Fruit fly (Drosophila melanogaster) whole organism, embryonic: Measurements from ENCODE around the gene CG43339.

Source experiments
- BEAF-32 ChIP-seq: fragments of 200-800 bp; sonication (Bioruptor generic); optimal IDR thresholded peaks from 3 replicates; lab custom pipeline; 2017; ENCODE audit warnings: missing biosample characterization, missing genetic modification characterization, mild to moderate bottlenecking, moderate library complexity, missing genetic modification reagents
- Bgb ChIP-seq: fragments of 200-800 bp; sonication (Bioruptor generic); IDR thresholded peaks from 2 replicates; pipeline ENCODE4 v1.3.6; 2022; ENCODE audit warnings: missing biosample characterization, missing genetic modification characterization; ENCODE audit not compliant: partially characterized antibody
- CG14710 ChIP-seq: fragments of 200-800 bp; sonication (Bioruptor generic); optimal IDR thresholded peaks from 3 replicates; lab custom pipeline; 2019; ENCODE audit warnings: missing biosample characterization, mild to moderate bottlenecking, missing genetic modification characterization, moderate library complexity
- CG1603 ChIP-seq: fragments of 200-800 bp; sonication (Bioruptor generic); optimal IDR thresholded peaks from 2 replicates; lab custom pipeline; 2019; ENCODE audit warnings: missing biosample characterization, mild to moderate bottlenecking, missing genetic modification characterization, moderate library complexity
- CG16813 ChIP-seq: fragments of 200-800 bp; sonication (Bioruptor generic); IDR thresholded peaks from 3 replicates; pipeline ENCODE4 v1.3.6; 2022; ENCODE audit warnings: missing biosample characterization, missing genetic modification characterization; ENCODE audit not compliant: partially characterized antibody
- CG17385 ChIP-seq: fragments of 200-800 bp; sonication (Bioruptor generic); optimal IDR thresholded peaks from 3 replicates; lab custom pipeline; 2018; ENCODE audit warnings: missing biosample characterization, mild to moderate bottlenecking, missing genetic modification characterization
- CG2116 ChIP-seq: fragments of 200-800 bp; sonication (Bioruptor generic); optimal IDR thresholded peaks from 3 replicates; lab custom pipeline; 2018; ENCODE audit warnings: missing biosample characterization, mild to moderate bottlenecking, missing genetic modification characterization
- CG32772 ChIP-seq: fragments of 200-800 bp; sonication (Bioruptor generic); IDR thresholded peaks from 2 replicates; pipeline ENCODE4 v1.3.6; 2022; ENCODE audit warnings: missing biosample characterization, missing genetic modification characterization
- CG34224 ChIP-seq: fragments of 200-800 bp; sonication (Bioruptor generic); IDR thresholded peaks from 3 replicates; pipeline ENCODE4 v1.3.6; 2022; ENCODE audit warnings: missing biosample characterization, missing genetic modification characterization; ENCODE audit not compliant: partially characterized antibody
- CG42726 ChIP-seq: fragments of 200-800 bp; sonication (Bioruptor generic); IDR thresholded peaks from 2 replicates; pipeline ENCODE4 v1.3.6; 2022; ENCODE audit warnings: missing biosample characterization, missing genetic modification characterization; ENCODE audit not compliant: partially characterized antibody
- CG5180 ChIP-seq: fragments of 200-800 bp; sonication (Bioruptor generic); optimal IDR thresholded peaks from 3 replicates; lab custom pipeline; 2017; ENCODE audit warnings: missing biosample characterization, missing genetic modification characterization, mild to moderate bottlenecking, moderate library complexity, missing genetic modification reagents
- CG6765 ChIP-seq: fragments of 200-800 bp; sonication (Bioruptor generic); optimal IDR thresholded peaks from 3 replicates; lab custom pipeline; 2017; ENCODE audit warnings: missing biosample characterization, mild to moderate bottlenecking, missing genetic modification characterization
- CG6813 ChIP-seq: fragments of 200-800 bp; sonication (Bioruptor generic); optimal IDR thresholded peaks from 2 replicates; lab custom pipeline; 2017; ENCODE audit warnings: missing biosample characterization, missing genetic modification characterization, mild to moderate bottlenecking, moderate library complexity, missing genetic modification reagents
- CTCF ChIP-seq: fragments of 200-800 bp; sonication (Bioruptor generic); optimal IDR thresholded peaks from 2 replicates; lab custom pipeline; 2017; ENCODE audit warnings: missing biosample characterization, mild to moderate bottlenecking, missing genetic modification characterization, moderate library complexity
- Camta ChIP-seq: fragments of 200-800 bp; sonication (Bioruptor generic); optimal IDR thresholded peaks from 2 replicates; lab custom pipeline; 2016; ENCODE audit warnings: missing biosample characterization, missing genetic modification characterization
- Dip2 ChIP-seq: fragments of 200-800 bp; sonication (Bioruptor generic); IDR thresholded peaks from 2 replicates; pipeline ENCODE4 v1.3.6; 2022; ENCODE audit warnings: missing biosample characterization, missing genetic modification characterization
- Doc2 ChIP-seq: fragments of 200-800 bp; sonication (Bioruptor generic); IDR thresholded peaks from 2 replicates; pipeline ENCODE4 v1.3.6; 2022; ENCODE audit warnings: missing biosample characterization, missing genetic modification characterization
- Doc3 ChIP-seq: fragments of 200-800 bp; sonication (Bioruptor generic); IDR thresholded peaks from 3 replicates; pipeline ENCODE4 v1.3.6; 2022; ENCODE audit warnings: missing biosample characterization, missing genetic modification characterization; ENCODE audit not compliant: partially characterized antibody
- Dp ChIP-seq: fragments of 200-800 bp; sonication (Bioruptor generic); optimal IDR thresholded peaks from 2 replicates; lab custom pipeline; 2018; ENCODE audit warnings: missing biosample characterization, mild to moderate bottlenecking, missing genetic modification characterization, moderate library complexity
- E2f2 ChIP-seq: fragments of 200-800 bp; sonication (Bioruptor generic); IDR thresholded peaks from 2 replicates; pipeline ENCODE4 v1.3.6; 2022; ENCODE audit warnings: missing biosample characterization, missing genetic modification characterization
- HmgZ ChIP-seq: fragments of 200-800 bp; sonication (Bioruptor generic); optimal IDR thresholded peaks from 2 replicates; lab custom pipeline; 2018; ENCODE audit warnings: missing biosample characterization, mild to moderate bottlenecking, missing genetic modification characterization
- Lhr ChIP-seq: fragments of 200-800 bp; sonication (Bioruptor generic); optimal IDR thresholded peaks from 3 replicates; lab custom pipeline; 2017; ENCODE audit warnings: mild to moderate bottlenecking, missing biosample characterization, missing genetic modification reagents, missing genetic modification characterization
- Med ChIP-seq: fragments of 200-800 bp; sonication (Bioruptor generic); peaks from one replicate; lab custom pipeline; 2016; ENCODE audit warnings: missing biosample characterization, missing genetic modification characterization, mild to moderate bottlenecking, inconsistent platforms, moderate library complexity
- Mrtf ChIP-seq: fragments of 200-800 bp; sonication (Bioruptor generic); IDR thresholded peaks from 3 replicates; pipeline ENCODE4 v1.3.6; 2022; ENCODE audit warnings: missing biosample characterization, missing genetic modification characterization
- Myb ChIP-seq: fragments of 200-800 bp; sonication (Bioruptor generic); optimal IDR thresholded peaks from 2 replicates; lab custom pipeline; 2016; ENCODE audit warnings: missing biosample characterization, missing genetic modification characterization
- Neu2 ChIP-seq: fragments of 200-800 bp; sonication (Bioruptor generic); optimal IDR thresholded peaks from 3 replicates; lab custom pipeline; 2016; ENCODE audit warnings: missing biosample characterization, missing genetic modification characterization, borderline replicate concordance
- Pdp1 ChIP-seq, 2 experiments: fragments of 200-800 bp; sonication (Bioruptor generic); optimal IDR thresholded peaks; 3 replicates each; lab custom pipeline; 2016; ENCODE audit warnings: missing biosample characterization in 2 of 2, missing genetic modification characterization in 2 of 2, mild to moderate bottlenecking in 1 of 2, moderate library complexity in 1 of 2
- amos ChIP-seq: fragments of 200-800 bp; sonication (Bioruptor generic); IDR thresholded peaks from 2 replicates; pipeline ENCODE4 v1.3.6; 2022; ENCODE audit warnings: missing biosample characterization, missing genetic modification characterization; ENCODE audit not compliant: partially characterized antibody
- aop ChIP-seq: fragments of 200-800 bp; sonication (Bioruptor generic); IDR thresholded peaks from 2 replicates; pipeline ENCODE4 v1.3.6; 2022; ENCODE audit warnings: missing biosample characterization, missing genetic modification characterization
- ci ChIP-seq: fragments of 200-800 bp; sonication (Bioruptor generic); IDR thresholded peaks from 3 replicates; pipeline ENCODE4 v1.3.6; 2022; ENCODE audit warnings: missing biosample characterization, missing genetic modification characterization
- crol ChIP-seq: fragments of 200-800 bp; sonication (Bioruptor generic); IDR thresholded peaks from 2 replicates; pipeline ENCODE4 v1.3.6; 2022; ENCODE audit warnings: missing biosample characterization, missing genetic modification characterization
- danr ChIP-seq: fragments of 200-800 bp; sonication (Bioruptor generic); IDR thresholded peaks from 2 replicates; pipeline ENCODE4 v1.3.6; 2022; ENCODE audit warnings: missing biosample characterization, missing genetic modification characterization
- fd102C ChIP-seq: fragments of 200-800 bp; sonication (Bioruptor generic); optimal IDR thresholded peaks from 2 replicates; lab custom pipeline; 2018; ENCODE audit warnings: missing biosample characterization, mild to moderate bottlenecking, missing genetic modification characterization, moderate library complexity
- gfzf ChIP-seq: fragments of 200-800 bp; sonication (Bioruptor generic); optimal IDR thresholded peaks from 2 replicates; lab custom pipeline; 2016; ENCODE audit warnings: missing biosample characterization, mild to moderate bottlenecking, missing genetic modification characterization, moderate library complexity
- hb ChIP-seq: fragments of 200-800 bp; sonication (Bioruptor generic); IDR thresholded peaks from 3 replicates; pipeline ENCODE4 v1.3.6; 2022; ENCODE audit warnings: missing biosample characterization, missing genetic modification characterization; ENCODE audit not compliant: partially characterized antibody
- knrl ChIP-seq: fragments of 200-800 bp; sonication (Bioruptor generic); IDR thresholded peaks from 3 replicates; pipeline ENCODE4 v1.3.6; 2022; ENCODE audit warnings: missing biosample characterization, missing genetic modification characterization; ENCODE audit not compliant: partially characterized antibody
- p53 ChIP-seq: fragments of 200-800 bp; sonication (Bioruptor generic); optimal IDR thresholded peaks from 2 replicates; lab custom pipeline; 2016; ENCODE audit warnings: missing biosample characterization, missing genetic modification characterization
- pita ChIP-seq: fragments of 200-800 bp; sonication (Bioruptor generic); optimal IDR thresholded peaks from 2 replicates; lab custom pipeline; 2017; ENCODE audit warnings: missing biosample characterization, mild to moderate bottlenecking, missing genetic modification characterization
- pnt ChIP-seq: fragments of 200-800 bp; sonication (Bioruptor generic); optimal IDR thresholded peaks from 3 replicates; lab custom pipeline; 2016; ENCODE audit warnings: missing biosample characterization, missing genetic modification characterization
- sens ChIP-seq: fragments of 200-800 bp; sonication (Bioruptor generic); peaks from one replicate; lab custom pipeline; 2016; ENCODE audit warnings: missing biosample characterization, missing genetic modification characterization
- unc-4 ChIP-seq: fragments of 200-800 bp; sonication (Bioruptor generic); IDR thresholded peaks from 2 replicates; pipeline ENCODE4 v1.3.6; 2022; ENCODE audit warnings: missing biosample characterization, missing genetic modification characterization; ENCODE audit not compliant: partially characterized antibody
- vnd ChIP-seq: fragments of 200-800 bp; sonication (Bioruptor generic); IDR thresholded peaks from 3 replicates; pipeline ENCODE4 v1.3.6; 2022; ENCODE audit warnings: missing biosample characterization, missing genetic modification characterization; ENCODE audit not compliant: partially characterized antibody

CG43339 gene

DNA sequence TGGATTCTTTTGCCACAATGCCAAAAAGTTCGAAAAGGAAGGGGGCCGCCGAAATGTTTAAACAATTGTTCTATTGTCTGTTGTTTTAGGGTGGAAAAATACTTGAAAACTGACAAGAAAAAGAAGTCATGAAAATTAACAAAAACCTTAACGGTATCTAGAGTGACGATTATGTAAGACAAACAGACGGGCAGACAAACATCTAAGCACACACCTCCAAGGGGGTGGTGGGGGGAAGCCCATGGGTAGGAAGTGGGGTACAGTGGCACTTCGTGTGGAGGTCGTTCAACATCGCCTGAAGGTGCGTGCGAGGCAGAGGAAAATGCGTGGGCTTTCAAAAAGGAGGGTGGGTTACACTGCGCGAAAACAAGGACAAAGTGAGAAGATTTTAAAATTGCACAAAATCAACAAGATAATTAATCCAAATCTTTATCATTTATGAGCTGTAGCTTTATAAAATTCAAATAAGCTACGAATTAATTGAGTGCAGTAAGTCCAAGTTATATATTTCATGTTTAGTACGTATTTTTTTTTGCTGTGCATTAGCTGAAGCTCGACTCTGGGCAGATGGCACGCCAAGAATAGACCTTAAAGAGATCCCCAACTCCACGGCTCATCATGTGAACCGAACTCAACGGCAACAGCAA is 44.4 kb upstream of the CG43339 start (continued):
- TF ChIP-seq Pdp1 (GFP tag; optimal IDR thresholded peaks at IDR 0.05; lab: Kevin White, UChicago) (peak in 1 of 2 experiments; percentile 73), crol (GFP tag; lab: Robert Waterston, UW) (peak; percentile 74), CG17385 (GFP tag; lab: Kevin White, UChicago) (peak; percentile 5), Doc3 (no peak), CG5180 (GFP tag; lab: Kevin White, UChicago) (peak; percentile 5), unc-4 (GFP tag; lab: Robert Waterston, UW) (no peak), ci (GFP tag; lab: Robert Waterston, UW) (0 out of 3 replicates have a peak, but pooled peaks have one; percentile 33)

DNA sequence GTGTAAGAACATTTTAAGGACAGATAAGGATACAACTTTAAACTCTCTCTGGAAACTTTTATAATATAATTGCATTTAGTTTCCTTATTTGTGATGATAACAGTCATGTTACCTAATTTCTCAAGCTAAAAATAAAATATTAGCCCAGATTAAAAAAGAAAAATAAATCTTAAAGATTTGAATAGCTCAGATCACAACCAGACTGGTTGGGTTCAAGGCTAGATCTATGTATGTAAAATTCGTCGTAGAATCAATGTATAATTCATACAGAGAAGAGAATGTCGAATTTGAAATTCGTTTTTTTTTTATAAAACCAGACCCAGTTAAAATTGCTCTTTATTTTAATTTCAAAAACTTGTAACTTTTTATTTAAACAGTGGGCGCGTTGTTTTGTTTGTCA is 41.0 kb upstream of the CG43339 start:
- peak; percentile 8 for TF ChIP-seq CG2116 (GFP tag; lab: Kevin White, UChicago)
- peak; percentile 52 for TF ChIP-seq CG16813
- TF ChIP-seq gfzf (GFP tag; lab: Kevin White, UChicago): peak; percentile 10
- peak; percentile 58 for TF ChIP-seq Myb (GFP tag; lab: Kevin White, UChicago)
- TF ChIP-seq Pdp1 (GFP tag; optimal IDR thresholded peaks at IDR 0.05; lab: Kevin White, UChicago): peak in 1 of 2 experiments; percentile 6
- no peak for TF ChIP-seq BEAF-32 (GFP tag; lab: Kevin White, UChicago)
- peak; percentile 84 for TF ChIP-seq sens
- no peak for TF ChIP-seq hb
- TF ChIP-seq CG34224 (GFP tag; lab: Robert Waterston, UW): no peak
- peak; percentile 63 for TF ChIP-seq pita (GFP tag; lab: Kevin White, UChicago)
- peak; percentile 49 for TF ChIP-seq Lhr
- peak; percentile 82 for TF ChIP-seq CTCF (GFP tag; lab: Kevin White, UChicago)
- peak; percentile 47; the same call in 1 of the 2 replicates for TF ChIP-seq Bgb (GFP tag; lab: Robert Waterston, UW)
- no peak for TF ChIP-seq Neu2
- peak; percentile 60; the same call in 1 of the 2 replicates for TF ChIP-seq amos (GFP tag; lab: Robert Waterston, UW)
- 0 out of 3 replicates have a peak, but pooled peaks have one; percentile 37 for TF ChIP-seq knrl (GFP tag; lab: Robert Waterston, UW)
- peak; percentile 33; the same call in 1 of the 2 replicates for TF ChIP-seq CG42726 (GFP tag; lab: Robert Waterston, UW)
- TF ChIP-seq CG14710 (tag; lab: Kevin White, UChicago): peak; percentile 5
- no peak for TF ChIP-seq Dip2 (GFP tag; lab: Robert Waterston, UW)
- TF ChIP-seq Dp (GFP tag; lab: Kevin White, UChicago): peak; percentile 75
- TF ChIP-seq E2f2 (GFP tag; lab: Robert Waterston, UW): peak; percentile 81
- peak; percentile 12 for TF ChIP-seq HmgZ (tag; lab: Kevin White, UChicago)

DNA sequence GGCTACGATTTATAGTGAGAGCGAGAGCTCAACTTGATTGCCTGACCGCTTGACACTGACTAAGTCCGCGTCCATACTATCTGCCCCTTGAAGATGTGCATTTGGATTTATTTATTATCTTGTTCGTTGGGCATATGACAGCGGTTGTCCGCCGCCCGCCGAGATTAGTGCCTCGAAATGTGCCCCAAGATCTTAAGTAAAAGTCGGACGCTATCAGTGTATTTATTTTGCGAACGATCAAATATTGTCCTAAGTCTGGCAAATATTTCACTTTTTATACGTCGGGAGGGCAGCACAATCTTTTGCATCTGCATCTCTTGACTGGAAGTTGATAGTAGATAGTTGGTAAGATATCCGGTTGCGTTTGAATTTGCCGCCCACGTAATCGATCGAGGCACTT is 40.6 kb upstream of the CG43339 start, which contains the start of gene Irk3:
Gene Irk3 (minus strand): TSS at position 63 of the 400 bp plus-strand sequence.
- TF ChIP-seq p53 (GFP tag; lab: Kevin White, UChicago) (no peak), CG16813 (no peak), CG6813 (GFP tag; lab: Kevin White, UChicago) (peak; percentile 5), Med (GFP tag; lab: Kevin White, UChicago) (peak; percentile 74), CG1603 (tag; lab: Kevin White, UChicago) (no peak), CG32772 (GFP tag; lab: Robert Waterston, UW) (no peak), pnt (GFP tag; lab: Kevin White, UChicago) (no peak), Mrtf (no peak), fd102C (GFP tag; lab: Kevin White, UChicago) (no peak), Doc2 (GFP tag; lab: Robert Waterston, UW) (no peak), danr (GFP tag; lab: Robert Waterston, UW) (no peak), CG6765 (GFP tag; lab: Kevin White, UChicago) (no peak), Camta (GFP tag; lab: Kevin White, UChicago) (no peak), aop (GFP tag; lab: Robert Waterston, UW) (no peak), vnd (GFP tag; lab: Robert Waterston, UW) (no peak)
